Worm (Caenorhabditis elegans) whole organism, L4 larva: ENCODE results near the gene srxa-10.

Source experiments
- D1046.2 ChIP-seq: fragments of 200-800 bp; sonication (Bioruptor generic); IDR thresholded peaks from 2 replicates; pipeline ENCODE4 v1.3.6; 2022; ENCODE audit warnings: missing genetic modification characterization, missing compliant biosample characterization
- F44E2.7 ChIP-seq: fragments of 200-800 bp; sonication (Bioruptor generic); IDR thresholded peaks from 2 replicates; pipeline ENCODE4 v2.1.2; 2022; ENCODE audit warnings: missing genetic modification characterization, missing compliant biosample characterization
- F49E8.2 ChIP-seq: sonication (generic microtip); optimal IDR thresholded peaks from 2 replicates; lab custom pipeline; 2016; ENCODE audit warnings: missing compliant biosample characterization, mild to moderate bottlenecking, missing genetic modification characterization, borderline replicate concordance
- Y105C5A.15 ChIP-seq: fragments of 200-800 bp; sonication (Bioruptor generic); IDR thresholded peaks from 2 replicates; pipeline ENCODE4 v1.3.6; 2022; ENCODE audit warnings: missing genetic modification characterization, missing compliant biosample characterization
- Y48G9A.11 ChIP-seq: fragments of 200-800 bp; sonication (Bioruptor generic); IDR thresholded peaks from 2 replicates; pipeline ENCODE4 v1.3.6; 2022; ENCODE audit warnings: missing genetic modification reagents, missing genetic modification characterization, missing compliant biosample characterization
- Y75B8A.6 ChIP-seq: fragments of 200-800 bp; sonication (Bioruptor generic); IDR thresholded peaks from 2 replicates; pipeline ENCODE4 v1.3.6; 2022; ENCODE audit warnings: missing genetic modification reagents, missing genetic modification characterization, missing compliant biosample characterization
- ZK337.2 ChIP-seq: fragments of 200-800 bp; sonication (Bioruptor generic); IDR thresholded peaks from 2 replicates; pipeline ENCODE4 v1.3.6; 2022; ENCODE audit warnings: missing genetic modification reagents, missing genetic modification characterization, missing compliant biosample characterization
- ZK546.5 ChIP-seq, 2 experiments: sonication (generic microtip); optimal IDR thresholded peaks; 2 replicates each; lab custom pipeline; 2017; ENCODE audit warnings: missing biosample characterization in 2 of 2, missing genetic modification characterization in 2 of 2
- aha-1 ChIP-seq: fragments of 150-350 bp; peaks from one replicate; lab custom pipeline; 2014; ENCODE audit warnings: missing biosample characterization, missing genetic modification characterization
- arid-1 ChIP-seq: fragments of 200-800 bp; sonication (Bioruptor generic); conservative IDR thresholded peaks from 2 replicates; pipeline ENCODE4 v1.3.6; 2022; ENCODE audit warnings: missing genetic modification reagents, missing genetic modification characterization, missing compliant biosample characterization
- attf-4 ChIP-seq: sonication (generic microtip); optimal IDR thresholded peaks from 3 replicates; lab custom pipeline; 2017; ENCODE audit warnings: missing biosample characterization, missing genetic modification characterization
- ceh-20 ChIP-seq: fragments of 200-800 bp; sonication (Bioruptor generic); IDR thresholded peaks from 2 replicates; pipeline ENCODE4 v1.3.6; 2022; ENCODE audit warnings: missing genetic modification reagents, missing genetic modification characterization, missing compliant biosample characterization
- ceh-32 ChIP-seq: sonication (generic microtip); optimal IDR thresholded peaks from 2 replicates; lab custom pipeline; 2016; ENCODE audit warnings: mild to moderate bottlenecking, missing genetic modification characterization, missing compliant biosample characterization; ENCODE audit not compliant: poor library complexity
- ceh-44 ChIP-seq: fragments of 200-800 bp; sonication (Bioruptor generic); IDR thresholded peaks from 2 replicates; pipeline ENCODE4 v1.3.6; 2022; ENCODE audit warnings: missing genetic modification reagents, missing genetic modification characterization, missing compliant biosample characterization
- ceh-62 ChIP-seq: sonication (generic microtip); optimal IDR thresholded peaks from 2 replicates; lab custom pipeline; 2017; ENCODE audit warnings: missing biosample characterization, missing genetic modification characterization
- daf-12 ChIP-seq: fragments of 150-350 bp; optimal IDR thresholded peaks from 2 replicates; lab custom pipeline; 2014; ENCODE audit warnings: missing biosample characterization, missing genetic modification reagents, missing genetic modification characterization
- daf-19 ChIP-seq: fragments of 200-800 bp; sonication (Bioruptor generic); conservative IDR thresholded peaks from 2 replicates; pipeline ENCODE4 v1.3.6; 2022; ENCODE audit warnings: missing genetic modification characterization, missing compliant biosample characterization
- dmd-9 ChIP-seq: fragments of 200-800 bp; sonication (Bioruptor generic); IDR thresholded peaks from 2 replicates; pipeline ENCODE4 v1.3.6; 2022; ENCODE audit warnings: missing genetic modification reagents, missing genetic modification characterization, missing compliant biosample characterization
- dpl-1 ChIP-seq: fragments of 150-350 bp; optimal IDR thresholded peaks from 2 replicates; lab custom pipeline; 2014; ENCODE audit warnings: missing biosample characterization, missing genetic modification reagents, missing genetic modification characterization
- egl-27 ChIP-seq: sonication (generic microtip); optimal IDR thresholded peaks from 3 replicates; lab custom pipeline; 2017; ENCODE audit warnings: missing biosample characterization, missing genetic modification reagents, missing genetic modification characterization
- fkh-10 ChIP-seq: fragments of 150-350 bp; optimal IDR thresholded peaks from 2 replicates; lab custom pipeline; 2014; ENCODE audit warnings: missing biosample characterization, missing genetic modification reagents, missing genetic modification characterization
- gei-8 ChIP-seq: fragments of 200-800 bp; sonication (Bioruptor generic); optimal IDR thresholded peaks from 2 replicates; lab custom pipeline; 2018; ENCODE audit warnings: mild to moderate bottlenecking, missing genetic modification characterization, missing compliant biosample characterization
- hif-1 ChIP-seq, 2 experiments: sonication (generic microtip); optimal IDR thresholded peaks; 2 replicates each; lab custom pipeline; 2016 to 2017; ENCODE audit warnings: missing compliant biosample characterization in 2 of 2, missing genetic modification characterization in 2 of 2, missing genetic modification reagents in 2 of 2, missing genotype in 2 of 2, mild to moderate bottlenecking in 1 of 2
- hlh-30 ChIP-seq: sonication (generic microtip); optimal IDR thresholded peaks from 2 replicates; lab custom pipeline; 2017; ENCODE audit warnings: antibody characterized with exemption, mild to moderate bottlenecking, missing genetic modification characterization, missing compliant biosample characterization; ENCODE audit not compliant: insufficient read depth
- jun-1 ChIP-seq: fragments of 150-350 bp; optimal IDR thresholded peaks from 2 replicates; lab custom pipeline; 2014; ENCODE audit warnings: missing biosample characterization, missing genetic modification reagents, missing genetic modification characterization
- lim-7 ChIP-seq: fragments of 200-800 bp; sonication (Bioruptor generic); IDR thresholded peaks from 2 replicates; pipeline ENCODE4 v1.3.6; 2022; ENCODE audit warnings: missing genetic modification characterization, missing compliant biosample characterization
- lin-1 ChIP-seq: fragments of 200-800 bp; sonication (Bioruptor generic); IDR thresholded peaks from 2 replicates; pipeline ENCODE4 v1.3.6; 2022; ENCODE audit warnings: missing genetic modification reagents, missing genetic modification characterization, missing compliant biosample characterization
- lin-29 ChIP-seq: fragments of 200-800 bp; sonication (Bioruptor generic); IDR thresholded peaks from 2 replicates; pipeline ENCODE4 v1.3.6; 2022; ENCODE audit warnings: missing genetic modification reagents, missing genetic modification characterization, missing compliant biosample characterization
- lin-38 ChIP-seq: fragments of 200-800 bp; sonication (Bioruptor generic); IDR thresholded peaks from 2 replicates; pipeline ENCODE4 v1.3.6; 2022; ENCODE audit warnings: missing genetic modification reagents, missing genetic modification characterization, missing compliant biosample characterization
- madf-5 ChIP-seq, 2 experiments: fragments of 200-800 bp; sonication (Bioruptor generic); IDR thresholded peaks; 2 replicates each; pipeline ENCODE4 v1.3.6; 2022; ENCODE audit warnings: missing compliant biosample characterization in 2 of 2, missing genetic modification characterization in 2 of 2
- madf-9 ChIP-seq: fragments of 200-800 bp; sonication (Bioruptor generic); conservative IDR thresholded peaks from 2 replicates; pipeline ENCODE4 v1.3.6; 2022; ENCODE audit warnings: missing genetic modification reagents, missing genetic modification characterization, missing compliant biosample characterization
- mdt-29 ChIP-seq: fragments of 200-800 bp; sonication (Bioruptor generic); IDR thresholded peaks from 2 replicates; pipeline ENCODE4 v1.3.6; 2022; ENCODE audit warnings: missing genetic modification reagents, missing genetic modification characterization, missing compliant biosample characterization
- mep-1 ChIP-seq: fragments of 150-350 bp; sonication (generic microtip); optimal IDR thresholded peaks from 3 replicates; lab custom pipeline; 2014; ENCODE audit warnings: missing biosample characterization, missing genetic modification characterization
- mes-2 ChIP-seq: sonication (generic microtip); optimal IDR thresholded peaks from 2 replicates; lab custom pipeline; 2016; ENCODE audit warnings: missing genotype, mild to moderate bottlenecking, missing genetic modification characterization, missing compliant biosample characterization; ENCODE audit not compliant: poor library complexity, severe bottlenecking
- mxl-3 ChIP-seq: fragments of 200-800 bp; sonication (Bioruptor generic); optimal IDR thresholded peaks from 2 replicates; lab custom pipeline; 2018; ENCODE audit warnings: mild to moderate bottlenecking, missing genetic modification characterization, missing compliant biosample characterization
- nhr-11 ChIP-seq: fragments of 150-350 bp; optimal IDR thresholded peaks from 2 replicates; lab custom pipeline; 2014; ENCODE audit warnings: missing biosample characterization, missing genetic modification characterization
- nhr-237 ChIP-seq: sonication (generic microtip); optimal IDR thresholded peaks from 2 replicates; lab custom pipeline; 2017; ENCODE audit warnings: missing biosample characterization, missing genetic modification characterization
- nhr-41 ChIP-seq: fragments of 200-800 bp; sonication (Bioruptor generic); IDR thresholded peaks from 2 replicates; pipeline ENCODE4 v1.3.6; 2022; ENCODE audit warnings: missing genetic modification reagents, missing genetic modification characterization, missing compliant biosample characterization
- nhr-48 ChIP-seq: sonication (generic microtip); optimal IDR thresholded peaks from 2 replicates; lab custom pipeline; 2016; ENCODE audit warnings: mild to moderate bottlenecking, missing genetic modification characterization, missing compliant biosample characterization
- nhr-6 ChIP-seq: fragments of 150-350 bp; optimal IDR thresholded peaks from 2 replicates; lab custom pipeline; 2014; ENCODE audit warnings: missing biosample characterization, missing genetic modification characterization
- nhr-76 ChIP-seq: fragments of 150-350 bp; optimal IDR thresholded peaks from 2 replicates; lab custom pipeline; 2014; ENCODE audit warnings: missing biosample characterization, missing genetic modification characterization
- nhr-77 ChIP-seq: fragments of 150-350 bp; optimal IDR thresholded peaks from 2 replicates; lab custom pipeline; 2014; ENCODE audit warnings: missing biosample characterization, missing genetic modification characterization
- php-3 ChIP-seq: fragments of 200-800 bp; sonication (Bioruptor generic); IDR thresholded peaks from 2 replicates; pipeline ENCODE4 v1.3.6; 2022; ENCODE audit warnings: missing genetic modification reagents, missing genetic modification characterization, missing compliant biosample characterization
- sdz-12 ChIP-seq: fragments of 200-800 bp; sonication (Bioruptor generic); optimal IDR thresholded peaks from 2 replicates; lab custom pipeline; 2018; ENCODE audit warnings: mild to moderate bottlenecking, missing genetic modification characterization, missing compliant biosample characterization
- set-16 ChIP-seq: fragments of 200-800 bp; sonication (Bioruptor generic); IDR thresholded peaks from 2 replicates; pipeline ENCODE4 v1.3.6; 2022; ENCODE audit warnings: missing genetic modification reagents, missing genetic modification characterization, missing compliant biosample characterization
- snpc-1.2 ChIP-seq: fragments of 200-800 bp; sonication (Bioruptor generic); IDR thresholded peaks from 2 replicates; pipeline ENCODE4 v1.3.6; 2022; ENCODE audit warnings: missing genetic modification reagents, missing genetic modification characterization, missing compliant biosample characterization
- unc-130 ChIP-seq: sonication (generic microtip); optimal IDR thresholded peaks from 2 replicates; lab custom pipeline; 2016; ENCODE audit warnings: missing genetic modification reagents, missing genetic modification characterization, missing compliant biosample characterization
- unc-39 ChIP-seq: sonication (generic microtip); optimal IDR thresholded peaks from 2 replicates; lab custom pipeline; 2017; ENCODE audit warnings: missing biosample characterization, missing genetic modification characterization
- zfp-2 ChIP-seq: sonication (generic microtip); optimal IDR thresholded peaks from 2 replicates; lab custom pipeline; 2016; ENCODE audit warnings: mild to moderate bottlenecking, missing genetic modification characterization, missing compliant biosample characterization
- zfp-3 ChIP-seq: fragments of 200-800 bp; sonication (Bioruptor generic); conservative IDR thresholded peaks from 2 replicates; pipeline ENCODE4 v1.3.6; 2022; ENCODE audit warnings: missing genetic modification reagents, missing genetic modification characterization, missing compliant biosample characterization
- zip-11 ChIP-seq: fragments of 200-800 bp; sonication (Bioruptor generic); IDR thresholded peaks from 2 replicates; pipeline ENCODE4 v1.3.6; 2022; ENCODE audit warnings: missing genetic modification characterization, missing compliant biosample characterization
- ztf-7 ChIP-seq: fragments of 150-350 bp; optimal IDR thresholded peaks from 2 replicates; lab custom pipeline; 2014; ENCODE audit warnings: missing biosample characterization, missing genetic modification characterization

The srxa-10 gene

DNA sequence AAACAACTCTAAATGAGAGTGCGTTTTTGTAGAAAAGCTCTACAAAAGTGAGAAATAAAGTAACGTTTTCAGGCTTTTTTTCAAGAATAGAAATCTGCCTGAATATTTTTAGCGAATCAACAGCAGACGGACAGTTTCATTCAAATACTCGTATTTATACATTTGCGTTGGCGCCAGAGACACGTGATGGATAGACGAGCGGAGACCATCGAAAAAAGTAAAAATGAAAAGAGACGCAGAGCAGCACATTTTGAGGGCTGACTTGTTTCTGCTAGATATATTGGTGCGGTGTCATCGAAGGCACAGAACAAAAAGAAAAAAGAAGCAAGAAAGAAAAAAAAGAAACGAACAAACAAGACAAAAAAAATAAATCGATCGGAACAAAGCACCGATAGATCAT lies 29.7 kb upstream of the srxa-10 start (continued):
- TF ChIP-seq ceh-32 (tag; lab: Kevin White, UChicago) (no peak), fkh-10 (no peak), dmd-9 (GFP tag; lab: Robert Waterston, UW) (no peak), lin-29 (GFP tag; lab: Robert Waterston, UW) (no peak), snpc-1.2 (GFP tag; lab: Robert Waterston, UW) (no peak), set-16 (GFP tag; lab: Robert Waterston, UW) (no peak), hlh-30 (tag; lab: Kevin White, UChicago) (peak; percentile 92), mdt-29 (GFP tag; lab: Robert Waterston, UW) (0 out of 2 replicates have a peak, but pooled peaks have one; percentile 45), nhr-6 (tag; lab: Kevin White, UChicago) (peak; percentile 53), ceh-44 (GFP tag; lab: Robert Waterston, UW) (no peak), ceh-20 (GFP tag; lab: Robert Waterston, UW) (peak; percentile 56; the same call in 1 of the 2 replicates), dpl-1 (GFP tag; lab: Kevin White, UChicago) (peak; percentile 5), zfp-2 (tag; lab: Kevin White, UChicago) (no peak), arid-1 (GFP tag; lab: Robert Waterston, UW) (no peak), madf-5 (GFP tag; IDR thresholded peaks at IDR 0.05; lab: Robert Waterston, UW) (no peak), ceh-62 (no peak), nhr-76 (tag; lab: Kevin White, UChicago) (no peak), madf-9 (GFP tag; lab: Robert Waterston, UW) (no peak), nhr-41 (GFP tag; lab: Robert Waterston, UW) (no peak), Y105C5A.15 (no peak), nhr-11 (tag; lab: Kevin White, UChicago) (peak; percentile 27), daf-19 (GFP tag; lab: Robert Waterston, UW) (no peak), F49E8.2 (tag; lab: Kevin White, UChicago) (no peak), zfp-3 (GFP tag; lab: Robert Waterston, UW) (0 out of 2 replicates have a peak, but pooled peaks have one; percentile 63), mep-1 (tag; lab: Kevin White, UChicago) (peak; percentile 70), daf-12 (tag; lab: Kevin White, UChicago) (no peak), attf-4 (tag; lab: Kevin White, UChicago) (no peak), mxl-3 (GFP tag; lab: Kevin White, UChicago) (peak; percentile 21), jun-1 (no peak), sdz-12 (GFP tag; lab: Kevin White, UChicago) (no peak), unc-39 (no peak), F44E2.7 (GFP tag; lab: Robert Waterston, UW) (no peak), gei-8 (no peak), nhr-48 (no peak), Y48G9A.11 (no peak), nhr-77 (tag; lab: Kevin White, UChicago) (peak; percentile 55), lin-1 (GFP tag; lab: Robert Waterston, UW) (0 out of 2 replicates have a peak, but pooled peaks have one; percentile 45), egl-27 (no peak), unc-130 (GFP tag; lab: Kevin White, UChicago) (no peak), nhr-237 (no peak), php-3 (GFP tag; lab: Robert Waterston, UW) (no peak), hif-1 (tag; optimal IDR thresholded peaks at IDR 0.05; lab: Kevin White, UChicago) (peak in 1 of 2 experiments; percentile 9), ZK546.5 (tag; optimal IDR thresholded peaks at IDR 0.05; lab: Kevin White, UChicago) (no peak), mes-2 (tag; lab: Kevin White, UChicago) (peak; percentile 56), ZK337.2 (GFP tag; lab: Robert Waterston, UW) (no peak), Y75B8A.6 (0 out of 2 replicates have a peak, but pooled peaks have one; percentile 49), D1046.2 (GFP tag; lab: Robert Waterston, UW) (no peak), lim-7 (no peak), lin-38 (peak; percentile 62), ztf-7 (tag; lab: Kevin White, UChicago) (no peak), aha-1 (tag; lab: Kevin White, UChicago) (peak; percentile 87), zip-11 (GFP tag; lab: Robert Waterston, UW) (no peak)
